Worm (Caenorhabditis elegans) whole organism, young adult: ENCODE results near the gene ttr-53.

Experiments used
- aptf-2 ChIP-seq: fragments of 200-800 bp; sonication (Bioruptor generic); conservative IDR thresholded peaks from 2 replicates; pipeline ENCODE4 v1.3.6; 2022; ENCODE audit warnings: missing genetic modification reagents, missing genetic modification characterization, missing compliant biosample characterization
- dox-1 ChIP-seq: fragments of 200-800 bp; sonication (Bioruptor generic); IDR thresholded peaks from 2 replicates; pipeline ENCODE4 v1.3.6; 2022; ENCODE audit warnings: missing genetic modification reagents, missing genetic modification characterization, missing compliant biosample characterization

ce11 chrIV:10157034-10157433, 804 bp upstream of the ttr-53 start:
- TF ChIP-seq dox-1 (GFP tag; lab: Robert Waterston, UW) (0 out of 2 replicates have a peak, but pooled peaks have one; percentile 30), aptf-2 (GFP tag; lab: Robert Waterston, UW) (no peak)
